Worm (Caenorhabditis elegans): ENCODE results near the gene F40A3.4.

- TF ChIP-seq ztf-11 (tag; optimal IDR thresholded peaks at IDR 0.05) (no peak), elt-1 (tag; optimal IDR thresholded peaks at IDR 0.05; ENCODE audit: borderline replicate concordance, insufficient read depth) (no peak), pha-4 (tag; optimal IDR thresholded peaks at IDR 0.05) (no peak), mab-5 (tag; optimal IDR thresholded peaks at IDR 0.05) (no peak), sptf-1 (tag; optimal IDR thresholded peaks at IDR 0.05) (no peak)
These were observed 2.6 kb upstream of the F40A3.4 start for ce11 chrV:7872945-7873344.
